Worm (Caenorhabditis elegans): ENCODE results near the gene F11E6.10.

Gene F11E6.10

ce11 chrIV:17463108-17463608 lies at the start of gene F11E6.10:
Gene F11E6.10 (minus strand): TSS chrIV:17463158.
- TF ChIP-seq attf-6 (GFP tag; IDR thresholded peaks at IDR 0.05), result no peak
- no peak for TF ChIP-seq snpc-4 (GFP tag; optimal IDR thresholded peaks at IDR 0.05)
- TF ChIP-seq snpc-4 (tag; optimal IDR thresholded peaks at IDR 0.05), result no peak
- no peak for TF ChIP-seq hsf-1 (GFP tag; IDR thresholded peaks at IDR 0.05)
- TF ChIP-seq akir-1 (GFP tag; optimal IDR thresholded peaks at IDR 0.05), result no peak
- TF ChIP-seq F57A8.1 (GFP tag; optimal IDR thresholded peaks at IDR 0.05), result no peak
- TF ChIP-seq lsl-1 (GFP tag; optimal IDR thresholded peaks at IDR 0.05), result no peak
- TF ChIP-seq tbx-9 (tag; optimal IDR thresholded peaks at IDR 0.05; ENCODE audit: borderline replicate concordance), result no peak
- TF ChIP-seq aptf-3 (GFP tag; IDR thresholded peaks at IDR 0.05), result no peak
- TF ChIP-seq snpc-1.1 (tag; optimal IDR thresholded peaks at IDR 0.05; ENCODE audit: insufficient read depth), result no peak
- no peak for TF ChIP-seq lin-35 (GFP tag; optimal IDR thresholded peaks at IDR 0.05)
- TF ChIP-seq ceh-79 (tag; optimal IDR thresholded peaks at IDR 0.05), result no peak
- no peak for TF ChIP-seq ztf-22 (GFP tag; optimal IDR thresholded peaks at IDR 0.05)
- TF ChIP-seq nhr-90 (tag; optimal IDR thresholded peaks at IDR 0.05), result no peak
- no peak for TF ChIP-seq let-526 (GFP tag; IDR thresholded peaks at IDR 0.05)
- TF ChIP-seq F23B12.7 (tag; optimal IDR thresholded peaks at IDR 0.05; ENCODE audit: insufficient read depth), result no peak
- TF ChIP-seq nfya-1 (tag; optimal IDR thresholded peaks at IDR 0.05; ENCODE audit: borderline replicate concordance, insufficient read depth), result no peak
- no peak for TF ChIP-seq C06A6.2 (GFP tag; conservative IDR thresholded peaks at IDR 0.05)
- TF ChIP-seq ekl-4 (GFP tag; IDR thresholded peaks at IDR 0.05), result no peak
- TF ChIP-seq sdz-38 (tag; optimal IDR thresholded peaks at IDR 0.05), result no peak
- TF ChIP-seq somi-1 (GFP tag; optimal IDR thresholded peaks at IDR 0.05), result no peak

ce11 chrIV:17492712-17493111 lies 29.8 kb upstream of the F11E6.10 start:
- TF ChIP-seq Y53F4B.3 (GFP tag; IDR thresholded peaks at IDR 0.05) (peak; percentile 69; the same call in 1 of the 2 replicates), egrh-3 (GFP tag; IDR thresholded peaks at IDR 0.05) (peak; percentile 92)

ce11 chrIV:17490679-17491078 lies 27.7 kb upstream of the F11E6.10 start, which contains the start of gene nas-6:
Gene nas-6 (minus strand): TSS chrIV:17490779.
- no peak for TF ChIP-seq C17E4.6 (GFP tag; IDR thresholded peaks at IDR 0.05)
- no peak for TF ChIP-seq bed-2 (GFP tag; IDR thresholded peaks at IDR 0.05)
- no peak for TF ChIP-seq nhr-120 (GFP tag; IDR thresholded peaks at IDR 0.05)
- no peak for TF ChIP-seq snpc-4 (GFP tag; optimal IDR thresholded peaks at IDR 0.05)
- no peak for TF ChIP-seq snpc-4 (tag; optimal IDR thresholded peaks at IDR 0.05)
- TF ChIP-seq snpc-1.3 (tag; optimal IDR thresholded peaks at IDR 0.05; ENCODE audit: insufficient read depth), result no peak
- no peak for TF ChIP-seq efl-1 (GFP tag; optimal IDR thresholded peaks at IDR 0.05)

ce11 chrIV:17483230-17483629 lies 20.3 kb upstream of the F11E6.10 start, which contains the start of gene rabr-2:
Gene rabr-2 (minus strand): TSS chrIV:17483330.
- TF ChIP-seq ztf-25 (GFP tag; IDR thresholded peaks at IDR 0.05) (no peak), ceh-79 (tag; optimal IDR thresholded peaks at IDR 0.05) (no peak), hmg-20 (GFP tag; IDR thresholded peaks at IDR 0.05) (no peak), D2030.7 (GFP tag; IDR thresholded peaks at IDR 0.05) (no peak), K12H6.12 (tag; optimal IDR thresholded peaks at IDR 0.05) (no peak), B0336.3 (GFP tag; IDR thresholded peaks at IDR 0.05) (no peak), lin-54 (GFP tag; optimal IDR thresholded peaks at IDR 0.05) (no peak), zim-3 (tag; optimal IDR thresholded peaks at IDR 0.05) (no peak), egrh-3 (GFP tag; IDR thresholded peaks at IDR 0.05) (no peak), unc-62 (GFP tag; optimal IDR thresholded peaks at IDR 0.05) (no peak), F57C9.4 (tag; optimal IDR thresholded peaks at IDR 0.05) (no peak), nhr-80 (tag; optimal IDR thresholded peaks at IDR 0.05) (no peak)

All from whole organism, young adult.